Worm (Caenorhabditis elegans): ENCODE data around the gene F08D12.15.

F08D12.15 gene

DNA sequence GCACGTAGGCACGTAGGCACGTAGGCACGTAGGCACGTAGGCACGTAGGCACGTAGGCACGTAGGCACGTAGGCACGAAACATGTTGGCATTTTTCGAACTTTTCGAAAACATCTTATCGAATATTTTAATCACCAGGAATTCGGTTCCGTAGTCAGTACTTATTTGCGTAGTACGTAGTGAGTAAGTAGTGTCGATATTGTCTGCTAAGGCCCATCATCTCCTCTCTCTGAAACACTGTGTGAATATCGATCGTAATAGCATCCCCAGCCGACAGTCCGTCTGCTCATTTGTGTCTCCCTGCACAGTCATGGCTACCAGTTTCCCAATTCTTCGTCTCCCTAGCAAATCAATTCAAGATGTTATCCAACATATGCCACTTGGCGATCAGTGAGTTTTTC is 4.3 kb upstream of the F08D12.15 start, which contains the start of gene fbxb-106:
Gene fbxb-106, plus strand, starts transcription at position 301 of the 400 bp plus-strand sequence.
- no peak for TF ChIP-seq madf-6 (GFP tag; IDR thresholded peaks at IDR 0.05)
- TF ChIP-seq hsf-1 (GFP tag; IDR thresholded peaks at IDR 0.05): no peak
- no peak for TF ChIP-seq nhr-27 (tag; optimal IDR thresholded peaks at IDR 0.05)
- no peak for TF ChIP-seq F57C9.4 (tag; optimal IDR thresholded peaks at IDR 0.05)

ce11 chrII:2764664-2765063 is 1.8 kb upstream of the F08D12.15 start, which contains the start of gene fbxb-108:
Gene fbxb-108, plus strand, starts transcription at chrII:2764964.
- TF ChIP-seq mcd-1 (GFP tag; IDR thresholded peaks at IDR 0.05): no peak
- no peak for TF ChIP-seq F23B12.7 (tag; optimal IDR thresholded peaks at IDR 0.05; ENCODE audit: insufficient read depth)

ce11 chrII:2769021-2769420 is 2.6 kb downstream of the F08D12.15 start, which contains the start of gene F08D12.7:
Gene F08D12.7, minus strand, starts transcription at chrII:2769121.
- TF ChIP-seq let-526 (GFP tag; IDR thresholded peaks at IDR 0.05) (no peak), lag-1 (GFP tag; IDR thresholded peaks at IDR 0.05) (no peak), rcor-1 (GFP tag; IDR thresholded peaks at IDR 0.05) (no peak), hrde-1 (tag; optimal IDR thresholded peaks at IDR 0.05; ENCODE audit: borderline replicate concordance) (no peak), aptf-2 (GFP tag; conservative IDR thresholded peaks at IDR 0.05) (no peak), F22D6.2 (tag; optimal IDR thresholded peaks at IDR 0.05) (no peak), ztf-28 (GFP tag; IDR thresholded peaks at IDR 0.05) (no peak), chd-7 (tag; optimal IDR thresholded peaks at IDR 0.05) (no peak), atf-7 (tag; optimal IDR thresholded peaks at IDR 0.05) (no peak), Y67H2A.10 (GFP tag; conservative IDR thresholded peaks at IDR 0.05) (no peak), ceh-27 (GFP tag; optimal IDR thresholded peaks at IDR 0.05) (no peak)

- TF ChIP-seq nhr-80 (tag; optimal IDR thresholded peaks at IDR 0.05) (no peak), mxl-1 (tag; optimal IDR thresholded peaks at IDR 0.05) (no peak), nfya-1 (tag; optimal IDR thresholded peaks at IDR 0.05; ENCODE audit: borderline replicate concordance, insufficient read depth) (no peak)
Measured at ce11 chrII:2770788-2771187, 4.4 kb downstream of the F08D12.15 start, which contains the start of gene fbxb-105. Gene fbxb-105, minus strand, starts transcription at chrII:2770888.

DNA sequence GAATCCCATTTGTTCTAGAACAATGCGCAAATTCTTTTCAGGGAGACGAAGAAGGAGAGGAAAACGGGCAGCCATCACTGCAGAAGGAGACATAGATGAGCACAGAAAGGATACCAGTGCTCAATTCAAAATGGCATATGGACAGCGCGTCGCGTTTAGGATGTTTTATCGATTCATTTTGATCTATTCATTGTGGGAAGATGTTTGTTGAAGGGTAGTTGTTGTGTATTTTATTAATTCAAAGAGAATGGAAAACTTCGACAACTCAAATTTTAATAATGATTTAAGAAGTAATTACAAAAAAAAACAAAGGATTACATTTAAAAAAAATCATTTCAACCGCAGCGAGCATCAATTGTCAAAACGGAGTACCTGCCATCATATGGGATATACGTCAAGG is 5.7 kb downstream of the F08D12.15 start, which contains the start of gene sdz-10:
Gene sdz-10, minus strand, starts transcription at position 101 of the 400 bp plus-strand sequence.
- no peak for TF ChIP-seq nfya-1 (tag; optimal IDR thresholded peaks at IDR 0.05; ENCODE audit: borderline replicate concordance, insufficient read depth)
- no peak for TF ChIP-seq mxl-1 (tag; optimal IDR thresholded peaks at IDR 0.05)
- TF ChIP-seq nfya-2 (GFP tag; IDR thresholded peaks at IDR 0.05): no peak
- no peak for TF ChIP-seq Y95B8A.8 (GFP tag; IDR thresholded peaks at IDR 0.05)
- TF ChIP-seq madf-8 (GFP tag; conservative IDR thresholded peaks at IDR 0.05): no peak
- TF ChIP-seq madf-3 (GFP tag; IDR thresholded peaks at IDR 0.05): no peak
- no peak for TF ChIP-seq repo-1 (tag; optimal IDR thresholded peaks at IDR 0.05)
- TF ChIP-seq D2030.7 (GFP tag; IDR thresholded peaks at IDR 0.05): no peak
- TF ChIP-seq ztf-3 (GFP tag; optimal IDR thresholded peaks at IDR 0.05): no peak
- no peak for TF ChIP-seq nhr-27 (tag; optimal IDR thresholded peaks at IDR 0.05)
- TF ChIP-seq Y67H2A.10 (GFP tag; conservative IDR thresholded peaks at IDR 0.05): no peak

ce11 chrII:2773534-2773933 is 7.1 kb downstream of the F08D12.15 start, which contains the start of gene sdz-9:
Gene sdz-9, minus strand, starts transcription at chrII:2773634.
- TF ChIP-seq F57C9.4 (tag; optimal IDR thresholded peaks at IDR 0.05) (no peak), ccch-3 (GFP tag; optimal IDR thresholded peaks at IDR 0.05) (no peak), hlh-12 (tag; optimal IDR thresholded peaks at IDR 0.05) (no peak), Y53F4B.3 (GFP tag; IDR thresholded peaks at IDR 0.05) (no peak), lin-26 (GFP tag; IDR thresholded peaks at IDR 0.05) (no peak), rec-8 (tag; optimal IDR thresholded peaks at IDR 0.05) (no peak), F55B11.4 (tag; optimal IDR thresholded peaks at IDR 0.05; ENCODE audit: borderline replicate concordance, insufficient read depth) (no peak), tbp1 (GFP tag; optimal IDR thresholded peaks at IDR 0.05) (no peak), F49E8.2 (tag; optimal IDR thresholded peaks at IDR 0.05; ENCODE audit: insufficient read depth) (no peak), C17E4.6 (GFP tag; IDR thresholded peaks at IDR 0.05) (no peak), F52B5.7 (tag; optimal IDR thresholded peaks at IDR 0.05) (no peak), sdz-38 (tag; optimal IDR thresholded peaks at IDR 0.05) (no peak), lag-1 (GFP tag; IDR thresholded peaks at IDR 0.05) (no peak), ceh-79 (tag; optimal IDR thresholded peaks at IDR 0.05) (no peak), ztf-6 (GFP tag; IDR thresholded peaks at IDR 0.05) (no peak)

Data from whole organism, young adult.